In genomic region chr2L:7964611-7965010, dm6 we compare ENCODE assay signal across 1 fruit fly cellular context.
TF ChIP-seq lines count a peak whose summit lies in the region.

No protein-coding gene starts in this region.

TF ChIP-seq in whole organism, embryonic, 481 proteins besides CTCF, POLR2A, EP300 and RAD21 (continued from another document and continues in another):
- TF ChIP-seq CG7987 (GFP tag; optimal IDR thresholded peaks at IDR 0.05; lab: Kevin White, UChicago) (no peak), HLH54F (GFP tag; optimal IDR thresholded peaks at IDR 0.05; lab: Kevin White, UChicago) (peak; percentile 56), Kr (GFP tag; optimal IDR thresholded peaks at IDR 0.05; lab: Kevin White, UChicago) (no peak), Tbp (GFP tag; optimal IDR thresholded peaks at IDR 0.05; lab: Kevin White, UChicago) (no peak), CG11085 (GFP tag; IDR thresholded peaks at IDR 0.05; lab: Robert Waterston, UW) (peak; percentile 48; the same call in 1 of the 2 replicates), unpg (GFP tag; optimal IDR thresholded peaks at IDR 0.05; lab: Kevin White, UChicago) (peak; percentile 82), CG12299 (tag; optimal IDR thresholded peaks at IDR 0.05; lab: Kevin White, UChicago) (no peak), H15 (GFP tag; IDR thresholded peaks at IDR 0.05; lab: Robert Waterston, UW) (peak; percentile 58; the same call in 2 of the 3 replicates), zen2 (GFP tag; IDR thresholded peaks at IDR 0.05; lab: Robert Waterston, UW; ENCODE audit: partially characterized antibody) (no peak), nmo (GFP tag; optimal IDR thresholded peaks at IDR 0.05; lab: Kevin White, UChicago) (peak; percentile 71), Deaf1 (tag; optimal IDR thresholded peaks at IDR 0.05; lab: Kevin White, UChicago) (no peak), tap (tag; optimal IDR thresholded peaks at IDR 0.05; lab: Kevin White, UChicago) (peak; percentile 64), Hr3 (GFP tag; optimal IDR thresholded peaks at IDR 0.05; lab: Kevin White, UChicago) (peak; percentile 70), br (optimal IDR thresholded peaks at IDR 0.05; lab: Kevin White, UChicago) (no peak), bcd (GFP tag; optimal IDR thresholded peaks at IDR 0.05; lab: Kevin White, UChicago) (peak; percentile 64), CG17361 (GFP tag; IDR thresholded peaks at IDR 0.05; lab: Robert Waterston, UW) (peak; percentile 65), gem (tag; optimal IDR thresholded peaks at IDR 0.05; lab: Kevin White, UChicago) (peak; percentile 85), fu2 (GFP tag; optimal IDR thresholded peaks at IDR 0.05; lab: Kevin White, UChicago) (peak; percentile 59), psq (GFP tag; optimal IDR thresholded peaks at IDR 0.05; lab: Kevin White, UChicago) (peak; percentile 21), nerfin-2 (GFP tag; IDR thresholded peaks at IDR 0.05; lab: Robert Waterston, UW; ENCODE audit: partially characterized antibody) (no peak), CG14860 (GFP tag; IDR thresholded peaks at IDR 0.05; lab: Robert Waterston, UW; ENCODE audit: partially characterized antibody) (no peak), CG1529 (GFP tag; optimal IDR thresholded peaks at IDR 0.05; lab: Kevin White, UChicago) (peak; percentile 40), az2 (GFP tag; optimal IDR thresholded peaks at IDR 0.05; lab: Kevin White, UChicago) (peak; percentile 77), Chrac-16 (GFP tag; optimal IDR thresholded peaks at IDR 0.05; lab: Kevin White, UChicago) (peak; percentile 71), bbx (GFP tag; IDR thresholded peaks at IDR 0.05; lab: Robert Waterston, UW; ENCODE audit: partially characterized antibody) (no peak), Hsf (GFP tag; optimal IDR thresholded peaks at IDR 0.05; lab: Kevin White, UChicago) (peak; percentile 71), CG13894 (tag; optimal IDR thresholded peaks at IDR 0.05; lab: Kevin White, UChicago) (no peak), CG6689 (GFP tag; IDR thresholded peaks at IDR 0.05; lab: Robert Waterston, UW) (peak; percentile 84), Ets65A (GFP tag; lab: Kevin White, UChicago) (peak; percentile 91), emc (GFP tag; optimal IDR thresholded peaks at IDR 0.05; lab: Kevin White, UChicago) (no peak), YL-1 (GFP tag; optimal IDR thresholded peaks at IDR 0.05; lab: Kevin White, UChicago) (no peak), CG5953 (GFP tag; IDR thresholded peaks at IDR 0.05; lab: Robert Waterston, UW) (peak; percentile 70; the same call in 1 of the 2 replicates), TFAM (GFP tag; optimal IDR thresholded peaks at IDR 0.05; lab: Kevin White, UChicago) (no peak), fd102C (GFP tag; optimal IDR thresholded peaks at IDR 0.05; lab: Kevin White, UChicago) (no peak), slp2 (GFP tag; optimal IDR thresholded peaks at IDR 0.05; lab: Kevin White, UChicago) (peak; percentile 69), CG31441 (GFP tag; IDR thresholded peaks at IDR 0.05; lab: Robert Waterston, UW) (peak; percentile 70), CG11398 (GFP tag; optimal IDR thresholded peaks at IDR 0.05; lab: Kevin White, UChicago) (peak; percentile 65), HmgZ (tag; optimal IDR thresholded peaks at IDR 0.05; lab: Kevin White, UChicago) (peak; percentile 11), amos (GFP tag; IDR thresholded peaks at IDR 0.05; lab: Robert Waterston, UW; ENCODE audit: partially characterized antibody) (no peak), CG4820 (GFP tag; optimal IDR thresholded peaks at IDR 0.05; lab: Kevin White, UChicago) (peak; percentile 57), prd (optimal IDR thresholded peaks at IDR 0.05; lab: Kevin White, UChicago) (no peak), prd (GFP tag; IDR thresholded peaks at IDR 0.05; lab: Robert Waterston, UW) (peak; percentile 88), CG8290 (GFP tag; optimal IDR thresholded peaks at IDR 0.05; lab: Kevin White, UChicago) (no peak), CG8290 (tag; optimal IDR thresholded peaks at IDR 0.05; lab: Kevin White, UChicago) (peak in 1 of 2 experiments; percentile 69), E2f2 (GFP tag; IDR thresholded peaks at IDR 0.05; lab: Robert Waterston, UW) (peak; percentile 55; the same call in 1 of the 2 replicates), CG9215 (GFP tag; IDR thresholded peaks at IDR 0.05; lab: Robert Waterston, UW) (no peak), CG3407 (GFP tag; optimal IDR thresholded peaks at IDR 0.05; lab: Kevin White, UChicago) (peak; percentile 65), CG6683 (GFP tag; optimal IDR thresholded peaks at IDR 0.05; lab: Kevin White, UChicago) (peak; percentile 5), dm (GFP tag; optimal IDR thresholded peaks at IDR 0.05; lab: Kevin White, UChicago) (peak; percentile 37), bsh (GFP tag; optimal IDR thresholded peaks at IDR 0.05; lab: Kevin White, UChicago) (peak; percentile 64 to 74), CG33213 (GFP tag; optimal IDR thresholded peaks at IDR 0.05; lab: Kevin White, UChicago) (peak; percentile 27), bab2 (GFP tag; optimal IDR thresholded peaks at IDR 0.05; lab: Kevin White, UChicago) (peak; percentile 63), CG1832 (GFP tag; optimal IDR thresholded peaks at IDR 0.05; lab: Kevin White, UChicago) (no peak), Drgx (GFP tag; IDR thresholded peaks at IDR 0.05; lab: Robert Waterston, UW) (peak; percentile 93), gsb-n (tag; optimal IDR thresholded peaks at IDR 0.05; lab: Kevin White, UChicago) (peak; percentile 40), CG10959 (GFP tag; IDR thresholded peaks at IDR 0.05; lab: Robert Waterston, UW) (peak; percentile 69), tin (GFP tag; optimal IDR thresholded peaks at IDR 0.05; lab: Kevin White, UChicago) (peak; percentile 63), Dek (tag; optimal IDR thresholded peaks at IDR 0.05; lab: Kevin White, UChicago) (peak; percentile 51), Aef1 (GFP tag; IDR thresholded peaks at IDR 0.05; lab: Robert Waterston, UW) (peak; percentile 82), gcm2 (GFP tag; optimal IDR thresholded peaks at IDR 0.05; lab: Kevin White, UChicago) (no peak), CG1024 (GFP tag; IDR thresholded peaks at IDR 0.05; lab: Robert Waterston, UW) (peak; percentile 70; the same call in 1 of the 2 replicates), slbo (GFP tag; IDR thresholded peaks at IDR 0.05; lab: Robert Waterston, UW) (peak; percentile 81), tup (GFP tag; optimal IDR thresholded peaks at IDR 0.05; lab: Kevin White, UChicago) (peak; percentile 20), CG13624 (GFP tag; optimal IDR thresholded peaks at IDR 0.05; lab: Kevin White, UChicago) (peak; percentile 44), CG7745 (tag; optimal IDR thresholded peaks at IDR 0.05; lab: Kevin White, UChicago) (no peak), Dp (GFP tag; optimal IDR thresholded peaks at IDR 0.05; lab: Kevin White, UChicago) (no peak), CG18764 (GFP tag; optimal IDR thresholded peaks at IDR 0.05; lab: Kevin White, UChicago) (peak; percentile 51), pita (GFP tag; optimal IDR thresholded peaks at IDR 0.05; lab: Kevin White, UChicago) (no peak), tio (GFP tag; optimal IDR thresholded peaks at IDR 0.05; lab: Kevin White, UChicago) (peak; percentile 62), CoRest (tag; optimal IDR thresholded peaks at IDR 0.05; lab: Kevin White, UChicago) (peak; percentile 72), cwo (GFP tag; optimal IDR thresholded peaks at IDR 0.05; lab: Kevin White, UChicago) (peak; percentile 34), eve (GFP tag; optimal IDR thresholded peaks at IDR 0.05; lab: Kevin White, UChicago) (peak in 1 of 2 experiments; percentile 81), CG18619 (GFP tag; optimal IDR thresholded peaks at IDR 0.05; lab: Kevin White, UChicago) (peak; percentile 46), CG10274 (GFP tag; optimal IDR thresholded peaks at IDR 0.05; lab: Kevin White, UChicago) (no peak), dmrt11E (tag; optimal IDR thresholded peaks at IDR 0.05; lab: Kevin White, UChicago) (peak; percentile 29), jing (GFP tag; optimal IDR thresholded peaks at IDR 0.05; lab: Kevin White, UChicago) (peak; percentile 59), salm (tag; optimal IDR thresholded peaks at IDR 0.05; lab: Kevin White, UChicago) (peak; percentile 66), Dip3 (GFP tag; optimal IDR thresholded peaks at IDR 0.05; lab: Kevin White, UChicago) (peak; percentile 12), ash1 (GFP tag; optimal IDR thresholded peaks at IDR 0.05; lab: Kevin White, UChicago) (no peak), CG7839 (tag; optimal IDR thresholded peaks at IDR 0.05; lab: Kevin White, UChicago) (peak; percentile 76), maf-S (GFP tag; optimal IDR thresholded peaks at IDR 0.05; lab: Kevin White, UChicago) (peak; percentile 57), Fer1 (GFP tag; optimal IDR thresholded peaks at IDR 0.05; lab: Kevin White, UChicago) (peak; percentile 54), esg (GFP tag; conservative IDR thresholded peaks at IDR 0.05; lab: Robert Waterston, UW) (peak; percentile 81), Blimp-1 (GFP tag; optimal IDR thresholded peaks at IDR 0.05; lab: Kevin White, UChicago) (peak; percentile 64), org-1 (GFP tag; optimal IDR thresholded peaks at IDR 0.05; lab: Kevin White, UChicago) (peak; percentile 65), gce (GFP tag; IDR thresholded peaks at IDR 0.05; lab: Robert Waterston, UW) (peak; percentile 73; the same call in 2 of the 3 replicates), Six4 (GFP tag; optimal IDR thresholded peaks at IDR 0.05; lab: Kevin White, UChicago) (peak; percentile 30), CG9797 (GFP tag; optimal IDR thresholded peaks at IDR 0.05; lab: Kevin White, UChicago) (no peak), CG6813 (GFP tag; optimal IDR thresholded peaks at IDR 0.05; lab: Kevin White, UChicago) (peak; percentile 31), odd (GFP tag; optimal IDR thresholded peaks at IDR 0.05; lab: Kevin White, UChicago) (peak; percentile 56), NC2β (GFP tag; optimal IDR thresholded peaks at IDR 0.05; lab: Kevin White, UChicago) (peak; percentile 65), vfl (GFP tag; optimal IDR thresholded peaks at IDR 0.05; lab: Kevin White, UChicago) (no peak), dysf (GFP tag; IDR thresholded peaks at IDR 0.05; lab: Robert Waterston, UW) (peak; percentile 80), PHDP (tag; optimal IDR thresholded peaks at IDR 0.05; lab: Kevin White, UChicago) (peak; percentile 74), Neu2 (GFP tag; optimal IDR thresholded peaks at IDR 0.05; lab: Kevin White, UChicago; ENCODE audit: borderline replicate concordance) (no peak), zfh2 (GFP tag; optimal IDR thresholded peaks at IDR 0.05; lab: Kevin White, UChicago) (peak; percentile 11), CG4854 (GFP tag; optimal IDR thresholded peaks at IDR 0.05; lab: Kevin White, UChicago) (peak; percentile 54), inv (GFP tag; IDR thresholded peaks at IDR 0.05; lab: Robert Waterston, UW; ENCODE audit: partially characterized antibody) (no peak), CG12104 (GFP tag; optimal IDR thresholded peaks at IDR 0.05; lab: Kevin White, UChicago) (peak; percentile 27), CG3838 (GFP tag; optimal IDR thresholded peaks at IDR 0.05; lab: Kevin White, UChicago) (no peak), Stat92E (GFP tag; optimal IDR thresholded peaks at IDR 0.05; lab: Kevin White, UChicago) (no peak), pan (optimal IDR thresholded peaks at IDR 0.05; lab: Kevin White, UChicago) (no peak), pan (GFP tag; optimal IDR thresholded peaks at IDR 0.05 in 1 of 2, IDR thresholded peaks at IDR 0.05 in 1 of 2) (peak in 1 of 2 experiments; percentile 88), CG14441 (GFP tag; IDR thresholded peaks at IDR 0.05; lab: Robert Waterston, UW) (peak; percentile 83), nom (GFP tag; optimal IDR thresholded peaks at IDR 0.05; lab: Kevin White, UChicago) (no peak), aop (GFP tag; IDR thresholded peaks at IDR 0.05; lab: Robert Waterston, UW) (peak; percentile 71), CG10267 (tag; optimal IDR thresholded peaks at IDR 0.05; lab: Kevin White, UChicago) (peak; percentile 47), CG8388 (GFP tag; optimal IDR thresholded peaks at IDR 0.05; lab: Kevin White, UChicago) (peak; percentile 80), Poxn (GFP tag; IDR thresholded peaks at IDR 0.05; lab: Robert Waterston, UW) (no peak), Taf1 (GFP tag; IDR thresholded peaks at IDR 0.05; lab: Robert Waterston, UW) (peak; percentile 29; the same call in 1 of the 2 replicates), chinmo (GFP tag; IDR thresholded peaks at IDR 0.05; lab: Robert Waterston, UW; ENCODE audit: partially characterized antibody) (no peak), cg (GFP tag; optimal IDR thresholded peaks at IDR 0.05; lab: Kevin White, UChicago) (no peak), D (optimal IDR thresholded peaks at IDR 0.05; lab: Kevin White, UChicago) (no peak), D (GFP tag; optimal IDR thresholded peaks at IDR 0.05; lab: Kevin White, UChicago) (peak; percentile 53), hbn (GFP tag; IDR thresholded peaks at IDR 0.05; lab: Robert Waterston, UW; ENCODE audit: partially characterized antibody) (no peak), lov (optimal IDR thresholded peaks at IDR 0.05; lab: Kevin White, UChicago) (no peak), lov (GFP tag; IDR thresholded peaks at IDR 0.05; lab: Robert Waterston, UW) (peak; percentile 53; the same call in 1 of the 3 replicates), run (tag; optimal IDR thresholded peaks at IDR 0.05; lab: Kevin White, UChicago) (peak; percentile 78), ems (GFP tag; optimal IDR thresholded peaks at IDR 0.05; lab: Kevin White, UChicago) (peak; percentile 64), CG16779 (GFP tag; IDR thresholded peaks at IDR 0.05; lab: Robert Waterston, UW) (no peak), bowl (GFP tag; IDR thresholded peaks at IDR 0.05; lab: Robert Waterston, UW) (peak; percentile 74; the same call in 1 of the 2 replicates), CG8765 (GFP tag; IDR thresholded peaks at IDR 0.05; lab: Robert Waterston, UW) (no peak; the same call in 1 of the 2 replicates), Med (GFP tag; lab: Kevin White, UChicago) (peak; percentile 92), sug (tag; optimal IDR thresholded peaks at IDR 0.05; lab: Kevin White, UChicago) (peak; percentile 4), CG4360 (GFP tag; IDR thresholded peaks at IDR 0.05; lab: Robert Waterston, UW) (peak; percentile 53; the same call in 1 of the 2 replicates), row (GFP tag; IDR thresholded peaks at IDR 0.05; lab: Robert Waterston, UW) (peak; percentile 80), Asciz (GFP tag; optimal IDR thresholded peaks at IDR 0.05; lab: Kevin White, UChicago) (peak; percentile 73), pb (GFP tag; optimal IDR thresholded peaks at IDR 0.05; lab: Kevin White, UChicago) (peak; percentile 49), sna (GFP tag; IDR thresholded peaks at IDR 0.05; lab: Robert Waterston, UW; ENCODE audit: partially characterized antibody) (no peak), tll (GFP tag; optimal IDR thresholded peaks at IDR 0.05; lab: Kevin White, UChicago) (no peak), unc-4 (GFP tag; IDR thresholded peaks at IDR 0.05; lab: Robert Waterston, UW; ENCODE audit: partially characterized antibody) (no peak)
